Fruit fly (Drosophila melanogaster) whole organism, embryonic: ENCODE data around the gene CG8837.

Experiments
- Atf6 ChIP-seq: fragments of 200-800 bp; sonication (Bioruptor generic); IDR thresholded peaks from 2 replicates; pipeline ENCODE4 v1.3.6; 2022; ENCODE audit warnings: missing biosample characterization, missing genetic modification characterization
- CG10321 ChIP-seq: fragments of 200-800 bp; sonication (Bioruptor generic); IDR thresholded peaks from 2 replicates; pipeline ENCODE4 v1.3.6; 2022; ENCODE audit warnings: missing biosample characterization, missing genetic modification characterization
- CG10462 ChIP-seq: fragments of 200-800 bp; sonication (Bioruptor generic); optimal IDR thresholded peaks from 2 replicates; lab custom pipeline; 2016; ENCODE audit warnings: missing biosample characterization, missing genetic modification characterization
- CG11247 ChIP-seq: fragments of 200-800 bp; sonication (Bioruptor generic); IDR thresholded peaks from 2 replicates; pipeline ENCODE4 v1.3.6; 2022; ENCODE audit warnings: missing biosample characterization, missing genetic modification characterization
- CG12769 ChIP-seq: fragments of 200-800 bp; sonication (Bioruptor generic); optimal IDR thresholded peaks from 2 replicates; lab custom pipeline; 2019; ENCODE audit warnings: missing biosample characterization, mild to moderate bottlenecking, missing genetic modification characterization, moderate library complexity
- CG15601 ChIP-seq: fragments of 200-800 bp; sonication (Bioruptor generic); optimal IDR thresholded peaks from 3 replicates; lab custom pipeline; 2019; ENCODE audit warnings: missing biosample characterization, mild to moderate bottlenecking, missing genetic modification characterization, moderate library complexity
- CG15696 ChIP-seq: fragments of 200-800 bp; sonication (Bioruptor generic); optimal IDR thresholded peaks from 2 replicates; lab custom pipeline; 2019; ENCODE audit warnings: missing biosample characterization, mild to moderate bottlenecking, missing genetic modification characterization, moderate library complexity
- CG17186 ChIP-seq: fragments of 200-800 bp; sonication (Bioruptor generic); optimal IDR thresholded peaks from 3 replicates; lab custom pipeline; 2017; ENCODE audit warnings: missing biosample characterization, missing genetic modification reagents, missing genetic modification characterization
- CG31365 ChIP-seq: fragments of 200-800 bp; sonication (Bioruptor generic); optimal IDR thresholded peaks from 2 replicates; lab custom pipeline; 2018; ENCODE audit warnings: missing biosample characterization, mild to moderate bottlenecking, missing genetic modification characterization
- CG34376 ChIP-seq: fragments of 200-800 bp; sonication (Bioruptor generic); optimal IDR thresholded peaks from 2 replicates; lab custom pipeline; 2018; ENCODE audit warnings: missing biosample characterization, mild to moderate bottlenecking, missing genetic modification characterization
- CG9932 ChIP-seq: fragments of 200-800 bp; sonication (Bioruptor generic); IDR thresholded peaks from 2 replicates; pipeline ENCODE4 v1.3.6; 2022; ENCODE audit warnings: missing biosample characterization, missing genetic modification characterization
- Camta ChIP-seq: fragments of 200-800 bp; sonication (Bioruptor generic); optimal IDR thresholded peaks from 2 replicates; lab custom pipeline; 2016; ENCODE audit warnings: missing biosample characterization, missing genetic modification characterization
- Dll ChIP-seq: fragments of 200-800 bp; sonication (Bioruptor generic); IDR thresholded peaks from 4 replicates; pipeline ENCODE4 v1.3.6; 2022; ENCODE audit warnings: missing biosample characterization, missing genetic modification characterization; ENCODE audit not compliant: partially characterized antibody
- E2f1 ChIP-seq: fragments of 200-800 bp; sonication (Bioruptor generic); IDR thresholded peaks from 2 replicates; pipeline ENCODE4 v1.3.6; 2022; ENCODE audit warnings: missing biosample characterization, missing genetic modification characterization
- Elba2 ChIP-seq: fragments of 200-800 bp; sonication (Bioruptor generic); optimal IDR thresholded peaks from 3 replicates; lab custom pipeline; 2016; ENCODE audit warnings: missing biosample characterization, missing genetic modification characterization
- HmgD ChIP-seq: fragments of 200-800 bp; sonication (Bioruptor generic); optimal IDR thresholded peaks from 3 replicates; lab custom pipeline; 2016; ENCODE audit warnings: missing biosample characterization, missing genetic modification characterization
- Med ChIP-seq: fragments of 200-800 bp; sonication (Bioruptor generic); peaks from one replicate; lab custom pipeline; 2016; ENCODE audit warnings: missing biosample characterization, missing genetic modification characterization, mild to moderate bottlenecking, inconsistent platforms, moderate library complexity
- Nf-YA ChIP-seq: fragments of 200-800 bp; sonication (Bioruptor generic); IDR thresholded peaks from 2 replicates; pipeline ENCODE4 v1.3.6; 2022; ENCODE audit warnings: missing biosample characterization, missing genetic modification characterization
- Opbp ChIP-seq: fragments of 200-800 bp; sonication (Bioruptor generic); IDR thresholded peaks from 3 replicates; pipeline ENCODE4 v1.3.6; 2022; ENCODE audit warnings: missing biosample characterization, missing genetic modification characterization; ENCODE audit not compliant: partially characterized antibody
- Ravus ChIP-seq: fragments of 200-800 bp; sonication (Bioruptor generic); IDR thresholded peaks from 2 replicates; pipeline ENCODE4 v1.3.6; 2022; ENCODE audit warnings: missing biosample characterization, missing genetic modification characterization
- Ssrp ChIP-seq: fragments of 200-800 bp; sonication (Bioruptor generic); optimal IDR thresholded peaks from 2 replicates; lab custom pipeline; 2018; ENCODE audit warnings: missing biosample characterization, mild to moderate bottlenecking, missing genetic modification characterization, moderate library complexity
- Usf ChIP-seq: fragments of 200-800 bp; sonication (Bioruptor generic); optimal IDR thresholded peaks from 2 replicates; lab custom pipeline; 2017; ENCODE audit warnings: missing genotype, missing biosample characterization, missing genetic modification characterization
- amos ChIP-seq: fragments of 200-800 bp; sonication (Bioruptor generic); IDR thresholded peaks from 2 replicates; pipeline ENCODE4 v1.3.6; 2022; ENCODE audit warnings: missing biosample characterization, missing genetic modification characterization; ENCODE audit not compliant: partially characterized antibody
- bowl ChIP-seq: fragments of 200-800 bp; sonication (Bioruptor generic); IDR thresholded peaks from 2 replicates; pipeline ENCODE4 v1.3.6; 2022; ENCODE audit warnings: missing biosample characterization, missing genetic modification characterization
- crol ChIP-seq: fragments of 200-800 bp; sonication (Bioruptor generic); IDR thresholded peaks from 2 replicates; pipeline ENCODE4 v1.3.6; 2022; ENCODE audit warnings: missing biosample characterization, missing genetic modification characterization
- disco-r ChIP-seq: fragments of 200-800 bp; sonication (Bioruptor generic); optimal IDR thresholded peaks from 2 replicates; lab custom pipeline; 2016; ENCODE audit warnings: missing biosample characterization, missing genetic modification characterization
- hbn ChIP-seq: fragments of 200-800 bp; sonication (Bioruptor generic); IDR thresholded peaks from 2 replicates; pipeline ENCODE4 v1.3.6; 2022; ENCODE audit warnings: missing biosample characterization, missing genetic modification characterization; ENCODE audit not compliant: partially characterized antibody
- nau ChIP-seq: fragments of 200-800 bp; sonication (Bioruptor generic); optimal IDR thresholded peaks from 3 replicates; lab custom pipeline; 2017; ENCODE audit warnings: missing biosample characterization, mild to moderate bottlenecking, missing genetic modification characterization, missing genetic modification reagents
- pan ChIP-seq, 4 experiments: fragments of >200 bp in 3 of 4; fragments of 200-800 bp in 1 of 4; sonication (Bioruptor generic) in 1 of 4; optimal IDR thresholded peaks in 3 of 4; IDR thresholded peaks in 1 of 4; 2 replicates each; pipeline versions ENCODE4 v1.3.6 to Lab custom; 2017 to 2022; ENCODE audit warnings: missing biosample characterization in 2 of 4, missing genetic modification characterization in 2 of 4, mixed read lengths in 1 of 4
- psq ChIP-seq: fragments of 200-800 bp; sonication (Bioruptor generic); optimal IDR thresholded peaks from 2 replicates; lab custom pipeline; 2017; ENCODE audit warnings: missing biosample characterization, missing genetic modification characterization
- ranshi ChIP-seq: fragments of 200-800 bp; sonication (Bioruptor generic); IDR thresholded peaks from 2 replicates; pipeline ENCODE4 v1.3.6; 2022; ENCODE audit warnings: missing biosample characterization, missing genetic modification characterization
- ssp ChIP-seq: fragments of 200-800 bp; sonication (Bioruptor generic); IDR thresholded peaks from 2 replicates; pipeline ENCODE4 v1.3.6; 2022; ENCODE audit warnings: missing biosample characterization, missing genetic modification characterization
- stc ChIP-seq: fragments of 200-800 bp; sonication (Bioruptor generic); IDR thresholded peaks from 2 replicates; pipeline ENCODE4 v1.3.6; 2022; ENCODE audit warnings: missing biosample characterization, missing genetic modification characterization
- sug ChIP-seq: fragments of 200-800 bp; optimal IDR thresholded peaks from 2 replicates; lab custom pipeline; 2019; ENCODE audit warnings: missing biosample characterization, mild to moderate bottlenecking, missing genetic modification characterization, moderate library complexity
- trh ChIP-seq: fragments of 200-800 bp; sonication (Bioruptor generic); optimal IDR thresholded peaks from 2 replicates; lab custom pipeline; 2016; ENCODE audit warnings: missing biosample characterization, missing genetic modification characterization
- wek ChIP-seq: fragments of 200-800 bp; sonication (Bioruptor generic); optimal IDR thresholded peaks from 3 replicates; lab custom pipeline; 2018; ENCODE audit warnings: missing biosample characterization, mild to moderate bottlenecking, missing genetic modification characterization, moderate library complexity

Gene CG8837

dm6 chr2L:3308529-3309272 lies 11.3 kb upstream of the CG8837 start, which contains the start of gene CG15406 (continued):
- TF ChIP-seq CG11247 (GFP tag; lab: Robert Waterston, UW) (no peak), HmgD (GFP tag; lab: Kevin White, UChicago) (no peak), Dll (GFP tag; lab: Robert Waterston, UW) (peak; percentile 22; the same call in 1 of the 4 replicates), wek (GFP tag; lab: Kevin White, UChicago) (no peak), bowl (GFP tag; lab: Robert Waterston, UW) (no peak), Elba2 (GFP tag; lab: Kevin White, UChicago) (no peak), E2f1 (GFP tag; lab: Robert Waterston, UW) (no peak), Ssrp (tag; lab: Kevin White, UChicago) (no peak), amos (GFP tag; lab: Robert Waterston, UW) (peak; percentile 35; the same call in 1 of the 2 replicates), hbn (GFP tag; lab: Robert Waterston, UW) (no peak), ssp (GFP tag; lab: Robert Waterston, UW) (no peak), trh (GFP tag; lab: Kevin White, UChicago) (no peak), sug (no peak), CG31365 (tag; lab: Kevin White, UChicago) (no peak), CG17186 (no peak), Ravus (GFP tag; lab: Robert Waterston, UW) (no peak), Med (GFP tag; lab: Kevin White, UChicago) (peak; percentile 21), pan (optimal IDR thresholded peaks at IDR 0.05; lab: Kevin White, UChicago) (no peak), pan (GFP tag; optimal IDR thresholded peaks at IDR 0.05 in 1 of 2, IDR thresholded peaks at IDR 0.05 in 1 of 2) (no peak), nau (GFP tag; lab: Kevin White, UChicago) (no peak), Opbp (GFP tag; lab: Robert Waterston, UW) (peak; percentile 38; the same call in 2 of the 3 replicates), Atf6 (GFP tag; lab: Robert Waterston, UW) (no peak), crol (GFP tag; lab: Robert Waterston, UW) (no peak), stc (GFP tag; lab: Robert Waterston, UW) (no peak), Usf (GFP tag; lab: Kevin White, UChicago) (no peak), CG15601 (tag; lab: Kevin White, UChicago) (no peak), CG10321 (GFP tag; lab: Robert Waterston, UW) (no peak), CG12769 (tag; lab: Kevin White, UChicago) (no peak), CG10462 (GFP tag; lab: Kevin White, UChicago) (no peak), Nf-YA (no peak), disco-r (GFP tag; lab: Kevin White, UChicago) (no peak), ranshi (no peak), CG15696 (tag; lab: Kevin White, UChicago) (no peak), psq (GFP tag; lab: Kevin White, UChicago) (no peak), CG9932 (no peak), Camta (GFP tag; lab: Kevin White, UChicago) (no peak), CG34376 (GFP tag; lab: Kevin White, UChicago) (no peak)
